Fruit fly (Drosophila melanogaster): ENCODE data around the gene CG5653.

CG5653 gene

DNA sequence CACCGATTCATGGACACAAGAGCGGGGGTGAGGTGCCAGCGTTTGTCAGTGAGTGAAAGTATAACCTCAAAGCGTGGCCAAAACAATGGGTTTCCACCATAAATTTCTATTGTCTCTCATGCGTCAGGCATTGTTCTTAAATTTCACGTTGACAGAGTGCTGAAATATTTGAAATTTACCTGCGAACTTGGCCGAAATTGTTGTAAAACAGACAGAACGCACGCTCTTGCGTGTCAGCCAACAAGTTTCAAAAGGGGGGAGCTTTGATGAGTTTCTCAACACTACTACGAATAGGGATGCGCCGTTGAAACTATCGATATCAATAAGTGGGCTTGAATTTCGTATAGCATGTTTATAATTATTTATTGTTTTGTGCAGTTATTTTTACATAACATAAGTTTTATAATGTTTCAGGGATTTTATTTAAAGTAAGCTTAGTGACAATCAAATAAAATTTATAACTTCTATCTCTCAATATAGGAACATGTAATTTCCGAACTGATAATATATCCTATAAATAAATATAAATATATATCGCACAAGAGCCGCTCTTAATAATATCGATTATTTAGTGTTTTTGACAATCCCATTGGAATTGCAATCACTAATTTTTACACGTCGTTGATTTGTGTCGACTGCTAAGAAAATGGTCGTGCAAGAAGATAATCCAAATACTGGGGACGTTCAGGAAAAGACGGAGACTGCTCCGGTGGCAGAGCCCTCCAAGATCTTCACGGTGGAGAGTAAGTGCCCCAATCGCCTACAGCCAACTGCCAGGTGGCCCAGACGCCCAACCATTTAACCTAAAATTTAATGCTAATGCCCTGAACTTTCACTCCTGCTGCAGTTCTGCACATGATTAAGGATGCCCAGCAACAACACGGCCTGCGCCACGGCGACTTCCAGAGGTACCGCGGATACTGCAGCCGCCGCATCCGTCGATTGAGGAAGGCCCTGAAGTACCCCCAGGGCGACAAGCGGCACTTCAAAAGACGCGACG is 8.6 kb upstream of the CG5653 start, which contains the start of the genes pix and Srp68 (continued):
- TF ChIP-seq CG7357 (GFP tag; IDR thresholded peaks at IDR 0.05) (no peak), CG17568 (GFP tag; optimal IDR thresholded peaks at IDR 0.05) (no peak), dysf (GFP tag; IDR thresholded peaks at IDR 0.05) (peak; percentile 47; the same call in 1 of the 3 replicates), dpn (GFP tag; optimal IDR thresholded peaks at IDR 0.05) (peak; percentile 44 to 63), Taf1 (GFP tag; IDR thresholded peaks at IDR 0.05) (no peak), Fer1 (GFP tag; optimal IDR thresholded peaks at IDR 0.05) (peak; percentile 44), CkIIα-i1 (GFP tag; IDR thresholded peaks at IDR 0.05) (no peak), bigmax (GFP tag; optimal IDR thresholded peaks at IDR 0.05) (peak; percentile 97), lmd (GFP tag; IDR thresholded peaks at IDR 0.05) (peak; percentile 46), tio (GFP tag; optimal IDR thresholded peaks at IDR 0.05) (no peak), mirr (GFP tag; optimal IDR thresholded peaks at IDR 0.05) (no peak), Sox102F (GFP tag; optimal IDR thresholded peaks at IDR 0.05) (no peak), Med (GFP tag) (peak; percentile 82), bsh (GFP tag; optimal IDR thresholded peaks at IDR 0.05) (peak in 1 of 2 experiments; percentile 36), CG4424 (GFP tag; optimal IDR thresholded peaks at IDR 0.05) (peak; percentile 74), Spps (tag; optimal IDR thresholded peaks at IDR 0.05) (peak; percentile 13), stc (GFP tag; IDR thresholded peaks at IDR 0.05) (no peak), ci (GFP tag; IDR thresholded peaks at IDR 0.05) (no peak), chif (GFP tag; optimal IDR thresholded peaks at IDR 0.05) (peak; percentile 13 to 47), ranshi (GFP tag; IDR thresholded peaks at IDR 0.05) (peak; percentile 38; the same call in 1 of the 2 replicates), cad (GFP tag; optimal IDR thresholded peaks at IDR 0.05) (no peak), Vsx1 (GFP tag; optimal IDR thresholded peaks at IDR 0.05) (no peak), luna (GFP tag; optimal IDR thresholded peaks at IDR 0.05) (no peak), CG2889 (GFP tag; IDR thresholded peaks at IDR 0.05) (no peak), gcm (GFP tag; optimal IDR thresholded peaks at IDR 0.05) (peak; percentile 47), Ets65A (GFP tag) (peak; percentile 92), crol (GFP tag; IDR thresholded peaks at IDR 0.05) (peak; percentile 99), ERR (GFP tag; optimal IDR thresholded peaks at IDR 0.05) (no peak), C15 (GFP tag; IDR thresholded peaks at IDR 0.05) (no peak), CG6175 (GFP tag; IDR thresholded peaks at IDR 0.05) (no peak), Xbp1 (GFP tag; optimal IDR thresholded peaks at IDR 0.05) (peak; percentile 72), nom (GFP tag; optimal IDR thresholded peaks at IDR 0.05) (peak; percentile 15)

DNA sequence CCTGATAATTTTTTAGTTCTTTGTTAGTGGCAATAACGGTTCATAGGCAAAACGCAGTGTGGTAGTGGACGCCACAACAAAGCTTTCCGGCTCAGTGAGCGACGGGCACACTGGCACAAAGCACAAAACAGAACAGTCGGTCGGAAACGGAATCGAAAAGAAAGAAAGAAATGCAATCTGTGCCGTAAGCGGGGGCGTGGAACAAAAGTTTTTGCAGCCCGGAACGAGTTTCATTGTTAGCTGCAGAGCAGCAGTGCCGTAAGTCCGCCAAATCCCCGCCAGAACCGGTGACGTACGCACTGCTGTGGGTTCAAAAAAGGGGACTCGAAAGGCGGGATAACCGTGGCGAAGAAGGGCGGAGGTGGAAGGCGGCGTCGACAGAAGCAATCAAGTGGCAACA is 2.3 kb upstream of the CG5653 start, which contains the start of gene CG5026:
Gene CG5026, plus strand, starts transcription at position 92 of the 400 bp plus-strand sequence.
- TF ChIP-seq CG5953 (GFP tag; IDR thresholded peaks at IDR 0.05) = no peak
- no peak for TF ChIP-seq CG10267 (tag; optimal IDR thresholded peaks at IDR 0.05)
- TF ChIP-seq CG4854 (GFP tag; optimal IDR thresholded peaks at IDR 0.05) = no peak
- TF ChIP-seq sug (tag; optimal IDR thresholded peaks at IDR 0.05) = peak; percentile 44
- no peak for TF ChIP-seq ems (GFP tag; optimal IDR thresholded peaks at IDR 0.05)
- no peak for TF ChIP-seq CG14860 (GFP tag; IDR thresholded peaks at IDR 0.05; ENCODE audit: partially characterized antibody)
- TF ChIP-seq CG7928 (GFP tag; optimal IDR thresholded peaks at IDR 0.05) = no peak
- no peak for TF ChIP-seq CG5180 (GFP tag; optimal IDR thresholded peaks at IDR 0.05)
- no peak for TF ChIP-seq Ptx1 (GFP tag; IDR thresholded peaks at IDR 0.05)
- TF ChIP-seq H15 (GFP tag; IDR thresholded peaks at IDR 0.05) = no peak
- no peak for TF ChIP-seq CG7839 (tag; optimal IDR thresholded peaks at IDR 0.05)
- TF ChIP-seq CG43689 (GFP tag; IDR thresholded peaks at IDR 0.05) = no peak
- TF ChIP-seq row (GFP tag; IDR thresholded peaks at IDR 0.05) = peak; percentile 34; the same call in 1 of the 3 replicates
- TF ChIP-seq MESR4 (GFP tag; optimal IDR thresholded peaks at IDR 0.05) = peak; percentile 44
- TF ChIP-seq disco-r (GFP tag; optimal IDR thresholded peaks at IDR 0.05) = no peak
- TF ChIP-seq odd (GFP tag; optimal IDR thresholded peaks at IDR 0.05) = no peak
- no peak for TF ChIP-seq tll (GFP tag; optimal IDR thresholded peaks at IDR 0.05)
- peak; percentile 81 for TF ChIP-seq Med (GFP tag)
- TF ChIP-seq CG12744 (GFP tag; optimal IDR thresholded peaks at IDR 0.05) = no peak
